Fruit fly (Drosophila melanogaster) whole organism, prepupa: Measurements from ENCODE around the gene CG10993.

Source experiments
- CG16779 ChIP-seq: fragments of 200-800 bp; sonication (Bioruptor generic); optimal IDR thresholded peaks from 3 replicates; lab custom pipeline; 2017; ENCODE audit warnings: missing biosample characterization, mild to moderate bottlenecking, missing genetic modification characterization
- CG3919 ChIP-seq: fragments of 200-800 bp; sonication (Bioruptor generic); optimal IDR thresholded peaks from 3 replicates; lab custom pipeline; 2016; ENCODE audit warnings: missing biosample characterization, missing genetic modification characterization
- CG6792 ChIP-seq: fragments of 200-800 bp; sonication (Bioruptor generic); optimal IDR thresholded peaks from 3 replicates; lab custom pipeline; 2016; ENCODE audit warnings: missing biosample characterization, missing genetic modification characterization
- CG8119 ChIP-seq: fragments of 200-800 bp; sonication (Bioruptor generic); IDR thresholded peaks from 3 replicates; pipeline ENCODE4 v1.3.6; 2022; ENCODE audit warnings: missing biosample characterization, missing genetic modification characterization
- Hr4 ChIP-seq: fragments of 200-800 bp; sonication (Bioruptor generic); optimal IDR thresholded peaks from 3 replicates; lab custom pipeline; 2016; ENCODE audit warnings: missing biosample characterization, missing genetic modification characterization
- Lpt ChIP-seq: fragments of 200-800 bp; sonication (Bioruptor generic); optimal IDR thresholded peaks from 3 replicates; lab custom pipeline; 2016; ENCODE audit warnings: missing biosample characterization, missing genetic modification characterization
- OdsH ChIP-seq: fragments of 200-800 bp; sonication (Bioruptor generic); optimal IDR thresholded peaks from 3 replicates; lab custom pipeline; 2016; ENCODE audit warnings: missing biosample characterization, missing genetic modification characterization
- Smox ChIP-seq: fragments of 200-800 bp; sonication (Bioruptor generic); optimal IDR thresholded peaks from 3 replicates; lab custom pipeline; 2016; ENCODE audit warnings: missing biosample characterization, missing genetic modification characterization
- Sox102F ChIP-seq: fragments of 200-800 bp; sonication (Bioruptor generic); optimal IDR thresholded peaks from 2 replicates; lab custom pipeline; 2016; ENCODE audit warnings: missing biosample characterization, mild to moderate bottlenecking, missing genetic modification characterization
- Sox15 ChIP-seq: fragments of 200-800 bp; sonication (Bioruptor generic); optimal IDR thresholded peaks from 3 replicates; lab custom pipeline; 2016; ENCODE audit warnings: missing biosample characterization, missing genetic modification characterization
- fd59A ChIP-seq: fragments of 200-800 bp; sonication (Bioruptor generic); optimal IDR thresholded peaks from 2 replicates; lab custom pipeline; 2017; ENCODE audit warnings: missing biosample characterization, mild to moderate bottlenecking, missing genetic modification characterization, missing genetic modification reagents
- svp ChIP-seq: fragments of 200-800 bp; sonication (Bioruptor generic); peaks from one replicate; lab custom pipeline; 2016; ENCODE audit warnings: missing biosample characterization, missing genetic modification characterization
- topi ChIP-seq: fragments of 200-800 bp; sonication (Bioruptor generic); optimal IDR thresholded peaks from 3 replicates; lab custom pipeline; 2016; ENCODE audit warnings: missing biosample characterization, missing genetic modification characterization

dm6 chrX:13788973-13789682 is 1.8 kb downstream of the CG10993 start:
- TF ChIP-seq CG8119 (no peak), CG6792 (GFP tag; lab: Kevin White, UChicago) (no peak), fd59A (peak; percentile 18), Sox15 (GFP tag; lab: Kevin White, UChicago) (no peak), Sox102F (peak; percentile 8), CG3919 (GFP tag; lab: Kevin White, UChicago) (no peak), Lpt (GFP tag; lab: Kevin White, UChicago) (no peak), Hr4 (peak; percentile 23), OdsH (GFP tag; lab: Kevin White, UChicago) (no peak), Smox (GFP tag; lab: Kevin White, UChicago) (no peak), svp (GFP tag; lab: Kevin White, UChicago) (peak; percentile 58), topi (GFP tag; lab: Kevin White, UChicago) (no peak), CG16779 (tag; lab: Kevin White, UChicago) (no peak)
